Worm (Caenorhabditis elegans): ENCODE data around the gene dpl-1.
A peak's percentile ranks its signal among the peaks of the same experiment; 100 is the strongest.

The dpl-1 gene

ce11 chrII:9169450-9169960 is at the start of gene dpl-1:
TSS of gene dpl-1 (plus strand) at chrII:9169910.
- TF ChIP-seq lin-39 (tag; optimal IDR thresholded peaks at IDR 0.05) = no peak
- peak; percentile 49 for TF ChIP-seq snu-23 (GFP tag; optimal IDR thresholded peaks at IDR 0.05)
- TF ChIP-seq mdl-1 (tag; optimal IDR thresholded peaks at IDR 0.05) = peak in 1 of 2 experiments; percentile 44
- TF ChIP-seq rnt-1 (tag; optimal IDR thresholded peaks at IDR 0.05) = peak; percentile 5
- TF ChIP-seq ceh-63 (GFP tag; optimal IDR thresholded peaks at IDR 0.05) = no peak
- TF ChIP-seq ceh-90 (tag; optimal IDR thresholded peaks at IDR 0.05) = no peak
- peak; percentile 40 for TF ChIP-seq unc-130 (tag; optimal IDR thresholded peaks at IDR 0.05)
- TF ChIP-seq nhr-71 (tag; optimal IDR thresholded peaks at IDR 0.05) = peak; percentile 46
- peak in 1 of 3 experiments; percentile 82 for TF ChIP-seq dpl-1 (GFP tag; optimal IDR thresholded peaks at IDR 0.05)
- peak; percentile 25 for TF ChIP-seq swsn-7 (tag; optimal IDR thresholded peaks at IDR 0.05)
- TF ChIP-seq tbx-2 (tag; optimal IDR thresholded peaks at IDR 0.05) = peak; percentile 34
- peak in 1 of 3 experiments; percentile 26 for TF ChIP-seq ceh-82 (tag; optimal IDR thresholded peaks at IDR 0.05)
- TF ChIP-seq elt-3 (tag; optimal IDR thresholded peaks at IDR 0.05) = peak in 1 of 6 experiments; percentile 14
- TF ChIP-seq xbp-1 (tag; optimal IDR thresholded peaks at IDR 0.05) = peak; percentile 23
- TF ChIP-seq skn-1 (tag; optimal IDR thresholded peaks at IDR 0.05) = peak; percentile 26
- TF ChIP-seq efl-1 (optimal IDR thresholded peaks at IDR 0.05) = peak; percentile 58 to 86
- peak; percentile 85 to 98 for TF ChIP-seq efl-1 (GFP tag; optimal IDR thresholded peaks at IDR 0.05 in 1 of 2)
- peak; percentile 32 for TF ChIP-seq mep-1 (tag; optimal IDR thresholded peaks at IDR 0.05)
- TF ChIP-seq nhr-85 (tag) = peak; percentile 49
- TF ChIP-seq F16B12.6 (tag; optimal IDR thresholded peaks at IDR 0.05) = peak; percentile 31
- no peak for TF ChIP-seq mab-9 (GFP tag; IDR thresholded peaks at IDR 0.05)
- peak in 1 of 2 experiments; percentile 77 for TF ChIP-seq lsy-2 (tag; optimal IDR thresholded peaks at IDR 0.05)
- peak; percentile 10 for TF ChIP-seq nhr-20 (tag; optimal IDR thresholded peaks at IDR 0.05)
- TF ChIP-seq unc-62 (GFP tag; optimal IDR thresholded peaks at IDR 0.05) = no peak
- peak; percentile 59 for TF ChIP-seq C16A3.4 (tag; optimal IDR thresholded peaks at IDR 0.05)
- TF ChIP-seq lin-13 (GFP tag; optimal IDR thresholded peaks at IDR 0.05) = peak; percentile 23
- TF ChIP-seq nhr-90 (tag; optimal IDR thresholded peaks at IDR 0.05; ENCODE audit: poor library complexity) = no peak
- TF ChIP-seq nhr-47 (tag; optimal IDR thresholded peaks at IDR 0.05) = peak; percentile 19
- no peak for TF ChIP-seq sox-4 (tag; optimal IDR thresholded peaks at IDR 0.05)
- peak; percentile 33 for TF ChIP-seq blmp-1 (tag; optimal IDR thresholded peaks at IDR 0.05)
- TF ChIP-seq irx-1 (tag; optimal IDR thresholded peaks at IDR 0.05) = no peak
- TF ChIP-seq lin-35 (GFP tag; optimal IDR thresholded peaks at IDR 0.05) = peak; percentile 73 to 95

- peak; percentile 93 for TF ChIP-seq dsc-1 (tag; optimal IDR thresholded peaks at IDR 0.05)
- no peak for TF ChIP-seq efl-1 (optimal IDR thresholded peaks at IDR 0.05)
- peak in 1 of 2 experiments; percentile 51 for TF ChIP-seq efl-1 (GFP tag; optimal IDR thresholded peaks at IDR 0.05 in 1 of 2)
- TF ChIP-seq vab-15 (tag; optimal IDR thresholded peaks at IDR 0.05) = no peak
- peak; percentile 40 for TF ChIP-seq pax-3 (tag; optimal IDR thresholded peaks at IDR 0.05)
- TF ChIP-seq egl-13 (tag; optimal IDR thresholded peaks at IDR 0.05) = peak; percentile 5
- no peak for TF ChIP-seq zip-4 (GFP tag; optimal IDR thresholded peaks at IDR 0.05)
- TF ChIP-seq nhr-47 (tag; optimal IDR thresholded peaks at IDR 0.05) = peak; percentile 8
- no peak for TF ChIP-seq skn-1 (tag; optimal IDR thresholded peaks at IDR 0.05)
- peak; percentile 28 for TF ChIP-seq sox-4 (tag; optimal IDR thresholded peaks at IDR 0.05)
- peak; percentile 56 for TF ChIP-seq fkh-8 (tag; optimal IDR thresholded peaks at IDR 0.05)
Observed at ce11 chrII:9120329-9120728, 49.4 kb upstream of the dpl-1 start.

ce11 chrII:9120813-9121554 is 48.7 kb upstream of the dpl-1 start:
- TF ChIP-seq nhr-12 (tag; optimal IDR thresholded peaks at IDR 0.05) (no peak), ceh-8 (GFP tag; optimal IDR thresholded peaks at IDR 0.05) (no peak), nhr-77 (tag; optimal IDR thresholded peaks at IDR 0.05) (no peak), hpl-2 (GFP tag; optimal IDR thresholded peaks at IDR 0.05) (no peak), irx-1 (tag; optimal IDR thresholded peaks at IDR 0.05) (no peak), ceh-63 (GFP tag; optimal IDR thresholded peaks at IDR 0.05) (no peak), nhr-28 (tag; optimal IDR thresholded peaks at IDR 0.05) (no peak), C34B4.2 (tag; optimal IDR thresholded peaks at IDR 0.05) (no peak), lin-15B (tag; optimal IDR thresholded peaks at IDR 0.05) (no peak), pag-3 (tag; optimal IDR thresholded peaks at IDR 0.05; ENCODE audit: borderline replicate concordance, insufficient read depth) (no peak), sup-37 (GFP tag; optimal IDR thresholded peaks at IDR 0.05) (no peak), rnt-1 (tag; optimal IDR thresholded peaks at IDR 0.05) (no peak), lir-3 (tag; optimal IDR thresholded peaks at IDR 0.05; ENCODE audit: poor library complexity) (no peak), snu-23 (GFP tag; optimal IDR thresholded peaks at IDR 0.05) (no peak), unc-86 (tag; optimal IDR thresholded peaks at IDR 0.05) (peak; percentile 57)
